Worm (Caenorhabditis elegans) whole organism, L4/young adult: ENCODE results near the gene W05H5.1.
A peak's percentile ranks its signal among the peaks of the same experiment; 100 is the strongest.

Source experiments
- W03F9.2 ChIP-seq: fragments of 150-350 bp; optimal IDR thresholded peaks from 2 replicates; lab custom pipeline; 2014; ENCODE audit warnings: missing biosample characterization, missing genetic modification characterization
- dao-5 ChIP-seq: sonication (generic microtip); optimal IDR thresholded peaks from 2 replicates; lab custom pipeline; 2016; ENCODE audit warnings: missing genotype, missing genetic modification characterization, moderate library complexity, missing compliant biosample characterization
- him-1 ChIP-seq: sonication (generic microtip); optimal IDR thresholded peaks from 2 replicates; lab custom pipeline; 2016; ENCODE audit warnings: missing genotype, missing genetic modification reagents, missing genetic modification characterization, missing compliant biosample characterization

ce11 chrII:12425644-12426222 is 18.8 kb downstream of the W05H5.1 start, which contains the start of gene daf-22:
- TF ChIP-seq him-1 (tag; lab: Kevin White, UChicago) (no peak), W03F9.2 (tag; lab: Kevin White, UChicago) (peak; percentile 32), dao-5 (tag; lab: Kevin White, UChicago) (no peak)
